Fruit fly (Drosophila melanogaster) Kc167 (cell line): Measurements from ENCODE around the gene Eip74EF.

Experiments
- Myc ChIP-seq: fragments of >200 bp; optimal IDR thresholded peaks from 2 replicates; lab custom pipeline; 2017; ENCODE audit warnings: missing external identifiers
- Sin3A ChIP-seq: fragments of >200 bp; optimal IDR thresholded peaks from 2 replicates; lab custom pipeline; 2018; ENCODE audit warnings: missing external identifiers
- h ChIP-seq: fragments of >200 bp; optimal IDR thresholded peaks from 3 replicates; lab custom pipeline; 2018; ENCODE audit warnings: missing external identifiers
- insv ChIP-seq: fragments of >200 bp; optimal IDR thresholded peaks from 3 replicates; lab custom pipeline; 2018; ENCODE audit warnings: missing external identifiers
- psq ChIP-seq: fragments of >200 bp; optimal IDR thresholded peaks from 2 replicates; lab custom pipeline; 2017; ENCODE audit warnings: missing external identifiers
- ttk ChIP-seq: sonication (Bioruptor generic); optimal IDR thresholded peaks from 2 replicates; lab custom pipeline; 2017; ENCODE audit warnings: missing external identifiers

The Eip74EF gene

dm6 chr3L:17633142-17633541, 14.0 kb upstream of the Eip74EF start, which contains the start of gene CG7497:
TSS of gene CG7497 (plus strand) at chr3L:17633449.
- TF ChIP-seq Sin3A (no peak), insv (lab: Kevin White, UChicago) (no peak), ttk (lab: Kevin White, UChicago) (no peak), h (lab: Kevin White, UChicago) (no peak), Myc (lab: Kevin White, UChicago) (no peak), psq (lab: Kevin White, UChicago) (no peak)

dm6 chr3L:17631247-17631646, 12.1 kb upstream of the Eip74EF start:
- TF ChIP-seq Myc (lab: Kevin White, UChicago) = no peak
- no peak for TF ChIP-seq insv (lab: Kevin White, UChicago)
- TF ChIP-seq ttk (lab: Kevin White, UChicago) = no peak
- no peak for TF ChIP-seq h (lab: Kevin White, UChicago)
- TF ChIP-seq Sin3A = no peak
- no peak for TF ChIP-seq psq (lab: Kevin White, UChicago)

- no peak for TF ChIP-seq Myc (lab: Kevin White, UChicago)
- no peak for TF ChIP-seq insv (lab: Kevin White, UChicago)
- TF ChIP-seq h (lab: Kevin White, UChicago) = no peak
- TF ChIP-seq Sin3A = no peak
- no peak for TF ChIP-seq psq (lab: Kevin White, UChicago)
- no peak for TF ChIP-seq ttk (lab: Kevin White, UChicago)
Observed at dm6 chr3L:17625574-17626128, 6.5 kb upstream of the Eip74EF start.

dm6 chr3L:17625014-17625413, 5.9 kb upstream of the Eip74EF start:
- TF ChIP-seq ttk (lab: Kevin White, UChicago) = no peak
- TF ChIP-seq Sin3A = no peak
- TF ChIP-seq psq (lab: Kevin White, UChicago) = no peak

dm6 chr3L:17624208-17624826, 5.2 kb upstream of the Eip74EF start:
- no peak for TF ChIP-seq h (lab: Kevin White, UChicago)
- TF ChIP-seq Myc (lab: Kevin White, UChicago) = no peak
- TF ChIP-seq Sin3A = no peak
- TF ChIP-seq ttk (lab: Kevin White, UChicago) = no peak
- TF ChIP-seq insv (lab: Kevin White, UChicago) = no peak
- TF ChIP-seq psq (lab: Kevin White, UChicago) = no peak

- no peak for TF ChIP-seq ttk (lab: Kevin White, UChicago)
- no peak for TF ChIP-seq Myc (lab: Kevin White, UChicago)
- TF ChIP-seq psq (lab: Kevin White, UChicago) = no peak
- no peak for TF ChIP-seq Sin3A
- no peak for TF ChIP-seq insv (lab: Kevin White, UChicago)
- TF ChIP-seq h (lab: Kevin White, UChicago) = no peak
Observed at dm6 chr3L:17622935-17623334, 3.8 kb upstream of the Eip74EF start.

- TF ChIP-seq Myc (lab: Kevin White, UChicago) = no peak
- no peak for TF ChIP-seq ttk (lab: Kevin White, UChicago)
- TF ChIP-seq Sin3A = no peak
- TF ChIP-seq psq (lab: Kevin White, UChicago) = no peak
- no peak for TF ChIP-seq h (lab: Kevin White, UChicago)
- TF ChIP-seq insv (lab: Kevin White, UChicago) = no peak
Observed at dm6 chr3L:17622081-17622850, 3.1 kb upstream of the Eip74EF start.

- TF ChIP-seq insv (lab: Kevin White, UChicago) (no peak), ttk (lab: Kevin White, UChicago) (no peak), Myc (lab: Kevin White, UChicago) (no peak), h (lab: Kevin White, UChicago) (no peak), Sin3A (no peak), psq (lab: Kevin White, UChicago) (no peak)
Observed at dm6 chr3L:17621451-17621946, 2.4 kb upstream of the Eip74EF start, which contains the start of the genes Vps60 and anchor. TSS of gene Vps60 (minus strand) at chr3L:17621625. TSS of gene anchor (plus strand) at chr3L:17621824.

- no peak for TF ChIP-seq psq (lab: Kevin White, UChicago)
- no peak for TF ChIP-seq h (lab: Kevin White, UChicago)
- TF ChIP-seq Sin3A = no peak
- TF ChIP-seq insv (lab: Kevin White, UChicago) = no peak
- TF ChIP-seq ttk (lab: Kevin White, UChicago) = no peak
- TF ChIP-seq Myc (lab: Kevin White, UChicago) = no peak
Observed at dm6 chr3L:17616876-17617279, 2.2 kb downstream of the Eip74EF start.

dm6 chr3L:17615838-17616237, 3.3 kb downstream of the Eip74EF start:
- TF ChIP-seq psq (lab: Kevin White, UChicago) (no peak), ttk (lab: Kevin White, UChicago) (no peak), Sin3A (no peak), insv (lab: Kevin White, UChicago) (no peak), h (lab: Kevin White, UChicago) (no peak), Myc (lab: Kevin White, UChicago) (no peak)

dm6 chr3L:17615286-17615685, 3.8 kb downstream of the Eip74EF start:
- TF ChIP-seq Sin3A (no peak), insv (lab: Kevin White, UChicago) (no peak), h (lab: Kevin White, UChicago) (no peak), ttk (lab: Kevin White, UChicago) (no peak), Myc (lab: Kevin White, UChicago) (no peak), psq (lab: Kevin White, UChicago) (no peak)
